Fruit fly (Drosophila melanogaster) whole organism, embryonic: Measurements from ENCODE around the gene Acp63F.
A peak's percentile ranks its signal among the peaks of the same experiment; 100 is the strongest.

Experiments used
- B-H2 ChIP-seq: fragments of 200-800 bp; sonication (Bioruptor generic); optimal IDR thresholded peaks from 2 replicates; lab custom pipeline; 2018; ENCODE audit warnings: missing biosample characterization, mild to moderate bottlenecking, missing genetic modification characterization
- CG10147 ChIP-seq: fragments of 200-800 bp; sonication (Bioruptor generic); optimal IDR thresholded peaks from 2 replicates; lab custom pipeline; 2019; ENCODE audit warnings: missing biosample characterization, mild to moderate bottlenecking, missing genetic modification characterization, moderate library complexity
- CG10654 ChIP-seq: fragments of 200-800 bp; sonication (Bioruptor generic); optimal IDR thresholded peaks from 2 replicates; lab custom pipeline; 2016; ENCODE audit warnings: missing biosample characterization, missing genetic modification characterization
- CG11093 ChIP-seq: fragments of 200-800 bp; sonication (Bioruptor generic); IDR thresholded peaks from 3 replicates; pipeline ENCODE4 v1.3.6; 2022; ENCODE audit warnings: missing biosample characterization, missing genetic modification characterization
- CG11456 ChIP-seq: fragments of 200-800 bp; sonication (Bioruptor generic); IDR thresholded peaks from 3 replicates; pipeline ENCODE4 v1.3.6; 2022; ENCODE audit warnings: missing biosample characterization, missing genetic modification characterization
- CG11560 ChIP-seq: fragments of 200-800 bp; sonication (Bioruptor generic); IDR thresholded peaks from 3 replicates; pipeline ENCODE4 v1.3.6; 2022; ENCODE audit warnings: missing biosample characterization, missing genetic modification characterization
- CG12236 ChIP-seq: fragments of 200-800 bp; sonication (Bioruptor generic); optimal IDR thresholded peaks from 2 replicates; lab custom pipeline; 2016; ENCODE audit warnings: missing biosample characterization, missing genetic modification characterization
- CG13296 ChIP-seq: fragments of 200-800 bp; sonication (Bioruptor generic); optimal IDR thresholded peaks from 3 replicates; lab custom pipeline; 2018; ENCODE audit warnings: missing biosample characterization, mild to moderate bottlenecking, missing genetic modification characterization
- CG14710 ChIP-seq: fragments of 200-800 bp; sonication (Bioruptor generic); optimal IDR thresholded peaks from 3 replicates; lab custom pipeline; 2019; ENCODE audit warnings: missing biosample characterization, mild to moderate bottlenecking, missing genetic modification characterization, moderate library complexity
- CG16863 ChIP-seq: fragments of 200-800 bp; sonication (Bioruptor generic); optimal IDR thresholded peaks from 3 replicates; lab custom pipeline; 2016; ENCODE audit warnings: missing biosample characterization, missing genetic modification characterization
- CG2875 ChIP-seq: fragments of 200-800 bp; sonication (Bioruptor generic); optimal IDR thresholded peaks from 2 replicates; lab custom pipeline; 2017; ENCODE audit warnings: missing biosample characterization, mild to moderate bottlenecking, missing genetic modification characterization, missing genetic modification reagents
- CG31388 ChIP-seq: fragments of 200-800 bp; sonication (Bioruptor generic); optimal IDR thresholded peaks from 2 replicates; lab custom pipeline; 2016; ENCODE audit warnings: missing biosample characterization, missing genetic modification characterization
- CG6175 ChIP-seq: fragments of 200-800 bp; sonication (Bioruptor generic); IDR thresholded peaks from 3 replicates; pipeline ENCODE4 v1.3.6; 2022; ENCODE audit warnings: missing biosample characterization, missing genetic modification characterization
- CG9215 ChIP-seq: fragments of 200-800 bp; sonication (Bioruptor generic); IDR thresholded peaks from 2 replicates; pipeline ENCODE4 v1.3.6; 2022; ENCODE audit warnings: missing biosample characterization, missing genetic modification characterization
- CG9727 ChIP-seq: fragments of 200-800 bp; sonication (Bioruptor generic); optimal IDR thresholded peaks from 3 replicates; lab custom pipeline; 2017; ENCODE audit warnings: missing biosample characterization, mild to moderate bottlenecking, missing genetic modification characterization
- CkIIα-i1 ChIP-seq: fragments of 200-800 bp; sonication (Bioruptor generic); IDR thresholded peaks from 2 replicates; pipeline ENCODE4 v1.3.6; 2022; ENCODE audit warnings: missing biosample characterization, missing genetic modification characterization
- D19A ChIP-seq: fragments of 200-800 bp; optimal IDR thresholded peaks from 3 replicates; lab custom pipeline; 2019; ENCODE audit warnings: missing biosample characterization, mild to moderate bottlenecking, missing genetic modification characterization, moderate library complexity
- Dbx ChIP-seq: fragments of 200-800 bp; sonication (Bioruptor generic); IDR thresholded peaks from 3 replicates; pipeline ENCODE4 v1.3.6; 2022; ENCODE audit warnings: missing biosample characterization, missing genetic modification characterization
- Dp ChIP-seq: fragments of 200-800 bp; sonication (Bioruptor generic); optimal IDR thresholded peaks from 2 replicates; lab custom pipeline; 2018; ENCODE audit warnings: missing biosample characterization, mild to moderate bottlenecking, missing genetic modification characterization, moderate library complexity
- E2f2 ChIP-seq: fragments of 200-800 bp; sonication (Bioruptor generic); IDR thresholded peaks from 2 replicates; pipeline ENCODE4 v1.3.6; 2022; ENCODE audit warnings: missing biosample characterization, missing genetic modification characterization
- ERR ChIP-seq: fragments of 200-800 bp; sonication (Bioruptor generic); optimal IDR thresholded peaks from 2 replicates; lab custom pipeline; 2016; ENCODE audit warnings: missing biosample characterization, missing genetic modification characterization
- Eip74EF ChIP-seq, 2 experiments: fragments of 200-800 bp in 1 of 2; fragments of >200 bp in 1 of 2; sonication (Bioruptor generic) in 1 of 2; optimal IDR thresholded peaks; 2 replicates each; lab custom pipeline; 2017 to 2019; ENCODE audit warnings: missing biosample characterization in 2 of 2, missing genetic modification characterization in 2 of 2, mild to moderate bottlenecking in 1 of 2, moderate library complexity in 1 of 2
- Fer3 ChIP-seq: fragments of 200-800 bp; sonication (Bioruptor generic); optimal IDR thresholded peaks from 2 replicates; lab custom pipeline; 2018; ENCODE audit warnings: missing biosample characterization, mild to moderate bottlenecking, missing genetic modification characterization, moderate library complexity
- Hand ChIP-seq: fragments of 200-800 bp; sonication (Bioruptor generic); optimal IDR thresholded peaks from 2 replicates; lab custom pipeline; 2017; ENCODE audit warnings: mild to moderate bottlenecking, missing biosample characterization, missing genetic modification reagents, missing genetic modification characterization
- Hr3 ChIP-seq: fragments of 200-800 bp; sonication (Bioruptor generic); optimal IDR thresholded peaks from 3 replicates; lab custom pipeline; 2016; ENCODE audit warnings: missing biosample characterization, missing genetic modification characterization
- Hsf ChIP-seq: fragments of 200-800 bp; sonication (Bioruptor generic); optimal IDR thresholded peaks from 3 replicates; lab custom pipeline; 2016; ENCODE audit warnings: missing biosample characterization, missing genetic modification characterization
- MTF-1 ChIP-seq: fragments of 200-800 bp; sonication (Bioruptor generic); optimal IDR thresholded peaks from 2 replicates; lab custom pipeline; 2018; ENCODE audit warnings: missing biosample characterization, mild to moderate bottlenecking, missing genetic modification characterization, borderline replicate concordance
- TFAM ChIP-seq: fragments of 200-800 bp; sonication (Bioruptor generic); optimal IDR thresholded peaks from 2 replicates; lab custom pipeline; 2017; ENCODE audit warnings: missing biosample characterization, missing genetic modification characterization, inconsistent platforms
- Tbp ChIP-seq: fragments of >200 bp; optimal IDR thresholded peaks from 2 replicates; lab custom pipeline; 2018; ENCODE audit warnings: missing biosample characterization, missing genetic modification characterization
- YL-1 ChIP-seq: fragments of 200-800 bp; sonication (Bioruptor generic); optimal IDR thresholded peaks from 3 replicates; lab custom pipeline; 2017; ENCODE audit warnings: missing biosample characterization, mild to moderate bottlenecking, missing genetic modification characterization
- abd-A ChIP-seq: fragments of 200-800 bp; sonication (Bioruptor generic); optimal IDR thresholded peaks from 3 replicates; lab custom pipeline; 2019; ENCODE audit warnings: missing biosample characterization, mild to moderate bottlenecking, missing genetic modification characterization, moderate library complexity
- croc ChIP-seq: fragments of 200-800 bp; sonication (Bioruptor generic); conservative IDR thresholded peaks from 3 replicates; pipeline ENCODE4 v1.3.6; 2022; ENCODE audit warnings: missing biosample characterization, missing genetic modification characterization
- dimm ChIP-seq: fragments of 200-800 bp; sonication (Bioruptor generic); IDR thresholded peaks from 2 replicates; pipeline ENCODE4 v1.3.6; 2022; ENCODE audit warnings: missing biosample characterization, missing genetic modification characterization
- eve ChIP-seq, 2 experiments: fragments of >200 bp; optimal IDR thresholded peaks; 2 replicates each; lab custom pipeline; 2017; ENCODE audit warnings: missing biosample characterization in 2 of 2, missing genetic modification characterization in 2 of 2
- eyg ChIP-seq: fragments of 200-800 bp; sonication (Bioruptor generic); optimal IDR thresholded peaks from 3 replicates; lab custom pipeline; 2016; ENCODE audit warnings: missing biosample characterization, missing genetic modification characterization
- fd102C ChIP-seq: fragments of 200-800 bp; sonication (Bioruptor generic); optimal IDR thresholded peaks from 2 replicates; lab custom pipeline; 2018; ENCODE audit warnings: missing biosample characterization, mild to moderate bottlenecking, missing genetic modification characterization, moderate library complexity
- ftz-f1 ChIP-seq: fragments of 200-800 bp; sonication (Bioruptor generic); optimal IDR thresholded peaks from 2 replicates; lab custom pipeline; 2016; ENCODE audit warnings: missing biosample characterization, missing genetic modification characterization
- gce ChIP-seq: fragments of 200-800 bp; sonication (Bioruptor generic); IDR thresholded peaks from 3 replicates; pipeline ENCODE4 v1.3.6; 2022; ENCODE audit warnings: missing biosample characterization, missing genetic modification characterization
- gem ChIP-seq: fragments of 200-800 bp; sonication (Bioruptor generic); optimal IDR thresholded peaks from 2 replicates; lab custom pipeline; 2019; ENCODE audit warnings: missing biosample characterization, mild to moderate bottlenecking, missing genetic modification characterization, moderate library complexity
- grn ChIP-seq: fragments of 200-800 bp; sonication (Bioruptor generic); optimal IDR thresholded peaks from 3 replicates; lab custom pipeline; 2017; ENCODE audit warnings: missing biosample characterization, missing genetic modification characterization
- kah ChIP-seq: fragments of 200-800 bp; sonication (Bioruptor generic); optimal IDR thresholded peaks from 2 replicates; lab custom pipeline; 2018; ENCODE audit warnings: missing biosample characterization, mild to moderate bottlenecking, missing genetic modification characterization
- otp ChIP-seq: fragments of 200-800 bp; sonication (Bioruptor generic); IDR thresholded peaks from 3 replicates; pipeline ENCODE4, ENCODE4 v1.3.6; 2022; ENCODE audit warnings: missing biosample characterization, missing genetic modification characterization
- peb ChIP-seq: fragments of 200-800 bp; sonication (Bioruptor generic); IDR thresholded peaks from 2 replicates; pipeline ENCODE4 v1.3.6; 2022; ENCODE audit warnings: missing biosample characterization, missing genetic modification characterization
- ro ChIP-seq: fragments of 200-800 bp; sonication (Bioruptor generic); IDR thresholded peaks from 2 replicates; pipeline ENCODE4 v1.3.6; 2022; ENCODE audit warnings: missing biosample characterization, missing genetic modification characterization
- scrt ChIP-seq: fragments of 200-800 bp; sonication (Bioruptor generic); optimal IDR thresholded peaks from 2 replicates; lab custom pipeline; 2018; ENCODE audit warnings: missing biosample characterization, mild to moderate bottlenecking, missing genetic modification characterization, moderate library complexity
- slp2 ChIP-seq: fragments of 200-800 bp; sonication (Bioruptor generic); optimal IDR thresholded peaks from 2 replicates; lab custom pipeline; 2016; ENCODE audit warnings: missing biosample characterization, missing genetic modification characterization
- so ChIP-seq: fragments of 200-800 bp; sonication (Bioruptor generic); IDR thresholded peaks from 3 replicates; pipeline ENCODE4 v1.3.6; 2022; ENCODE audit warnings: missing biosample characterization, missing genetic modification characterization
- tin ChIP-seq: fragments of 200-800 bp; sonication (Bioruptor generic); optimal IDR thresholded peaks from 3 replicates; lab custom pipeline; 2016; ENCODE audit warnings: missing biosample characterization, missing genetic modification characterization
- usp ChIP-seq: fragments of >200 bp; optimal IDR thresholded peaks from 2 replicates; lab custom pipeline; 2017; ENCODE audit warnings: missing biosample characterization, missing genetic modification characterization
- yki ChIP-seq: fragments of >200 bp; optimal IDR thresholded peaks from 3 replicates; lab custom pipeline; 2018
- z ChIP-seq: fragments of 200-800 bp; sonication (Bioruptor generic); IDR thresholded peaks from 3 replicates; pipeline ENCODE4 v1.3.6; 2022; ENCODE audit warnings: missing biosample characterization, missing genetic modification characterization

Acp63F gene

DNA sequence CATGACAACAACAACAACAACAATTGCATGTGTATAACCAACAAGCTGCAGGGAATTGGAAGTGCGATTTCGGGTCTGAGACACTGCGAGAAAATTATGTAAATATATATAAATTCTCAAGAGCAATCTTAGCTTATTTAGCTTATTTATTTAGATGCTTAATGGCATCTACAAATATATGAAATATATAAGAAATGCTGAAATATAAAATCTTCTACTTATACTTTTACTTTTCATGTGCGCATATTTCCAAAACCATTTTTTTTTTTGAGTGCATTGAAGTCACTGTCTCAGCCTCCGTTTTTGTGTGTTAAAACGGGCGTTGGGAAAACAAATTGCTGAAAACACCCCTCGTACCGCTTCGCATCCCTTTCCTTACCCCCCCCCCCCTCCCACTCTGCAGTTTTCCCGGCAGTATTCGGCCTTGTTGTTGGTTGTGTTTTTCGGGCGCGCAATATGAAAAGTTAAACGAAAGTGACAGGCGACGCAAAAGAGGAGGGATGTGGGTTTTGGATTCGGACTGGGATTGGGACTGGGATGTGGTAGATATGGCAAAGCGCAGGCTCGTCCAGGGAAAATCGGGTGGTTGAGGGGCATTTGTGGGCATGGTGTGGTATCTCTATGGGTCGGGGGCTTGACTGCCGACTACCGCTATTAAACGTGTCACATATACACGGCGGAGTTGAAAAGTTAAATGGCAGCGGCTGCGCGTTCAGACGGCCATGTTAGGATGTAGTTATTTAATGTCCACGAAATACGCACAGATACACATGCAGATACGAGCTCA lies 39.2 kb upstream of the Acp63F start (continued):
- TF ChIP-seq Dbx (no peak), CG6175 (GFP tag; lab: Robert Waterston, UW) (no peak), fd102C (GFP tag; lab: Kevin White, UChicago) (peak; percentile 63), z (GFP tag; lab: Robert Waterston, UW) (no peak), Hand (GFP tag; lab: Kevin White, UChicago) (no peak), Eip74EF (GFP tag; optimal IDR thresholded peaks at IDR 0.05; lab: Kevin White, UChicago) (no peak), dimm (no peak), CG12236 (GFP tag; lab: Kevin White, UChicago) (no peak), Hsf (GFP tag; lab: Kevin White, UChicago) (peak; percentile 28), eve (GFP tag; optimal IDR thresholded peaks at IDR 0.05; lab: Kevin White, UChicago) (peak in 1 of 2 experiments; percentile 65), ro (no peak), CG9215 (no peak), slp2 (GFP tag; lab: Kevin White, UChicago) (no peak), YL-1 (GFP tag; lab: Kevin White, UChicago) (no peak), CkIIα-i1 (GFP tag; lab: Robert Waterston, UW) (no peak), Hr3 (GFP tag; lab: Kevin White, UChicago) (peak; percentile 66), grn (no peak), abd-A (tag; lab: Kevin White, UChicago) (peak; percentile 44), Tbp (no peak), TFAM (no peak), gem (tag; lab: Kevin White, UChicago) (peak; percentile 80), usp (GFP tag; lab: Kevin White, UChicago) (no peak), tin (GFP tag; lab: Kevin White, UChicago) (peak; percentile 33), Dp (GFP tag; lab: Kevin White, UChicago) (no peak), CG10147 (no peak), D19A (tag; lab: Kevin White, UChicago) (peak; percentile 63), CG9727 (GFP tag; lab: Kevin White, UChicago) (peak; percentile 82), kah (no peak), CG13296 (GFP tag; lab: Kevin White, UChicago) (no peak), B-H2 (GFP tag; lab: Kevin White, UChicago) (no peak), CG10654 (GFP tag; lab: Kevin White, UChicago) (peak; percentile 22), so (GFP tag; lab: Robert Waterston, UW) (no peak), peb (peak; percentile 47; the same call in 1 of the 2 replicates), CG2875 (peak; percentile 22), croc (peak; percentile 48; the same call in 1 of the 3 replicates), otp (GFP tag; lab: Robert Waterston, UW) (0 out of 3 replicates have a peak, but pooled peaks have one; percentile 25), eyg (GFP tag; lab: Kevin White, UChicago) (no peak), Fer3 (no peak), MTF-1 (GFP tag; lab: Kevin White, UChicago) (no peak), ftz-f1 (GFP tag; lab: Kevin White, UChicago) (no peak), CG14710 (tag; lab: Kevin White, UChicago) (peak; percentile 75), scrt (peak; percentile 83), CG31388 (GFP tag; lab: Kevin White, UChicago) (no peak), yki (no peak), CG11456 (GFP tag; lab: Robert Waterston, UW) (no peak), CG16863 (GFP tag; lab: Kevin White, UChicago) (no peak), gce (GFP tag; lab: Robert Waterston, UW) (no peak), E2f2 (GFP tag; lab: Robert Waterston, UW) (no peak; the same call in 1 of the 2 replicates), ERR (no peak), CG11093 (GFP tag; lab: Robert Waterston, UW) (no peak), CG11560 (tag; lab: Robert Waterston, UW) (no peak)
